Worm (Caenorhabditis elegans) whole organism, midembryonic: ENCODE measurements around the gene T24C12.1.
A peak's percentile ranks its signal among the peaks of the same experiment; 100 is the strongest.

Experiments
- T22C8.4 ChIP-seq: fragments of 200-800 bp; sonication (Bioruptor generic); IDR thresholded peaks from 2 replicates; pipeline ENCODE4 v1.3.6; 2022; ENCODE audit warnings: missing genetic modification characterization, missing compliant biosample characterization
- cog-1 ChIP-seq: sonication (generic microtip); optimal IDR thresholded peaks from 2 replicates; lab custom pipeline; 2016; ENCODE audit warnings: missing genetic modification characterization, missing compliant biosample characterization
- flt-1 ChIP-seq: fragments of 200-800 bp; sonication (Bioruptor generic); IDR thresholded peaks from 2 replicates; pipeline ENCODE4 v1.3.6; 2022; ENCODE audit warnings: missing genetic modification characterization, missing compliant biosample characterization
- klf-2 ChIP-seq: fragments of 200-800 bp; sonication (Bioruptor generic); conservative IDR thresholded peaks from 2 replicates; pipeline ENCODE4 v1.3.6; 2022; ENCODE audit warnings: missing genetic modification reagents, missing genetic modification characterization, missing compliant biosample characterization
- med-1 ChIP-seq: sonication (generic microtip); optimal IDR thresholded peaks from 2 replicates; lab custom pipeline; 2017; ENCODE audit warnings: missing genetic modification characterization, mild to moderate bottlenecking, missing compliant biosample characterization, antibody characterized with exemption, missing genetic modification reagents; ENCODE audit not compliant: insufficient read depth
- ref-1 ChIP-seq: fragments of 200-800 bp; sonication (Bioruptor generic); conservative IDR thresholded peaks from 2 replicates; pipeline ENCODE4 v1.3.6; 2022; ENCODE audit warnings: missing genetic modification reagents, missing genetic modification characterization, missing compliant biosample characterization
- tab-1 ChIP-seq: fragments of 200-800 bp; sonication (Bioruptor generic); IDR thresholded peaks from 2 replicates; pipeline ENCODE4 v1.3.6; 2022; ENCODE audit warnings: missing genetic modification characterization, missing compliant biosample characterization
- ztf-23 ChIP-seq: fragments of 200-800 bp; sonication (Bioruptor generic); IDR thresholded peaks from 2 replicates; pipeline ENCODE4 v1.3.6; 2022; ENCODE audit warnings: missing genetic modification reagents, missing genetic modification characterization, missing compliant biosample characterization
- ztf-29 ChIP-seq: fragments of 200-800 bp; sonication (Bioruptor generic); IDR thresholded peaks from 2 replicates; pipeline ENCODE4 v1.3.6; 2022; ENCODE audit warnings: missing genetic modification reagents, missing genetic modification characterization, missing compliant biosample characterization

The T24C12.1 gene

DNA sequence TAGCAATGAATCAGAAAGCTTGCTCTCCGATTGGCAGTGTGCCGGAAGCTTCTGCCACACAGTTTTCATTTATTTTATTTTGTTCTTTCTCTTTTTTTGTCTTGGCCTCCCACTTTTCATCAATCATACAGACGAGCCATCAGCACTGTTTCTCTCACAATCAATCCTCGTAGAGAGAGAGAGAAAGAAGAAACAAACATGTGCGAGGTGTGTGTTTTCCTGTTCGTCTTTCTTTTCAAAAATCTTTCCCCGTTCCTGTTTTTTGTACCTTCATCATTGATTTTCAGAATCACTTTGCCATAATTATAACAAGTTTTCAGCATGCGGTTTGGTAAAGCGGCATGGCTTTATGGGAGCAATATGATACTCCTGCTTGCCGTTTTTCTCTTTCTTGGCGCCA, at the start of gene T24C12.1:
Gene T24C12.1 (plus strand): TSS at position 301 of the 400 bp plus-strand sequence.
- TF ChIP-seq T22C8.4 (GFP tag; lab: Robert Waterston, UW) (no peak), flt-1 (GFP tag; lab: Robert Waterston, UW) (no peak), ref-1 (GFP tag; lab: Robert Waterston, UW) (no peak), med-1 (GFP tag; lab: Kevin White, UChicago) (no peak), klf-2 (GFP tag; lab: Robert Waterston, UW) (no peak), ztf-29 (no peak), tab-1 (GFP tag; lab: Robert Waterston, UW) (no peak), cog-1 (tag; lab: Kevin White, UChicago) (no peak)

DNA sequence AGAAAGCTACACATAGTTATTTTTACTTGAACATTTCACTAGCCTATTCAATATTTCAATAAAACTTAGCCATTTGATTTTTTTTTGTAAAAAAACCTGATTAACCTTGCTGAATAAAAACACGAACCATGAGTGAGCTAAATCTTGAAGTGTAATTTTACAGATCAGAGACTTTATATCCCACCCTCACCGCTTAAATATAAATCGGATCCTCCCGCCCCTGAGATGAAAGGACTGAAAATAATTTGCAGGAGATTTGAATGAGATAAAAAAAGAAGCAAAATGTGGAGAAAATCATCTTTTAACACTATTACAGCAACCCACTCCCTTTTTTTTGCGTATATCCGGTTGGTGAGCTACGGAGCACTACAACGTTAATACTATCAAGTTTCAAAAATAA, 49.2 kb upstream of the T24C12.1 start, which contains the start of gene npax-2:
Gene npax-2 (minus strand): TSS at position 101 of the 400 bp plus-strand sequence.
- TF ChIP-seq tab-1 (GFP tag; lab: Robert Waterston, UW) (no peak), med-1 (GFP tag; lab: Kevin White, UChicago) (no peak), ztf-29 (no peak), klf-2 (GFP tag; lab: Robert Waterston, UW) (no peak), ref-1 (GFP tag; lab: Robert Waterston, UW) (no peak), ztf-23 (GFP tag; lab: Robert Waterston, UW) (no peak), flt-1 (GFP tag; lab: Robert Waterston, UW) (no peak)

- TF ChIP-seq flt-1 (GFP tag; lab: Robert Waterston, UW) (no peak), T22C8.4 (GFP tag; lab: Robert Waterston, UW) (no peak), cog-1 (tag; lab: Kevin White, UChicago) (no peak)
Measured at ce11 chrX:2152062-2152461, 47.2 kb upstream of the T24C12.1 start.

DNA sequence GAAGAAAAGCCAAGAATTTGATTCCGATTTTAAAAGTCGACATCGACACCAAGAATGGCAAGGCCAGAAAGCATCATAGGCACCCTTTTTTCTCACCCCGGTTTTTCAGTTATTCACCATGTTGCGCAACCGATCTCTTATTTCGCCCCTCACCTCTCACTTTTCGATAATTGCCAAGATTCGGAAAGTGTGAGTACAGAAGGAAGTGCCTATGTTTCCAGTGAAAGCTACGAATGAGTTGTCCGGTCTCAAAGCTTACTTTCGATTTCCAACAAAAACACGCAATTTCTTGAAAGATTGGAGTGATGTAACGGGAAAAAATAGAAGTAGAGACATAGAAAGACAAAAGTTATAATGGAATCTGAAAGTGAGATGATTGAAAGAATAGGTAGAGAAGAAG, 45.5 kb upstream of the T24C12.1 start:
- TF ChIP-seq tab-1 (GFP tag; lab: Robert Waterston, UW): no peak
- TF ChIP-seq flt-1 (GFP tag; lab: Robert Waterston, UW): no peak
- no peak for TF ChIP-seq ztf-23 (GFP tag; lab: Robert Waterston, UW)
- no peak for TF ChIP-seq ref-1 (GFP tag; lab: Robert Waterston, UW)
- no peak for TF ChIP-seq cog-1 (tag; lab: Kevin White, UChicago)
- no peak for TF ChIP-seq T22C8.4 (GFP tag; lab: Robert Waterston, UW)
- TF ChIP-seq klf-2 (GFP tag; lab: Robert Waterston, UW): no peak
- no peak for TF ChIP-seq ztf-29
- TF ChIP-seq med-1 (GFP tag; lab: Kevin White, UChicago): no peak

ce11 chrX:2157855-2158254, 41.4 kb upstream of the T24C12.1 start:
- TF ChIP-seq cog-1 (tag; lab: Kevin White, UChicago): no peak
- TF ChIP-seq ztf-23 (GFP tag; lab: Robert Waterston, UW): no peak
- no peak for TF ChIP-seq tab-1 (GFP tag; lab: Robert Waterston, UW)
- no peak for TF ChIP-seq klf-2 (GFP tag; lab: Robert Waterston, UW)
- TF ChIP-seq flt-1 (GFP tag; lab: Robert Waterston, UW): no peak
- no peak for TF ChIP-seq med-1 (GFP tag; lab: Kevin White, UChicago)

ce11 chrX:2163084-2163483, 36.2 kb upstream of the T24C12.1 start, which contains the start of gene pdf-2:
pdf-2 (plus strand) TSS chrX:2163384.
- TF ChIP-seq ref-1 (GFP tag; lab: Robert Waterston, UW) (no peak), flt-1 (GFP tag; lab: Robert Waterston, UW) (no peak), ztf-29 (no peak), tab-1 (GFP tag; lab: Robert Waterston, UW) (no peak), cog-1 (tag; lab: Kevin White, UChicago) (no peak), ztf-23 (GFP tag; lab: Robert Waterston, UW) (no peak), T22C8.4 (GFP tag; lab: Robert Waterston, UW) (no peak), med-1 (GFP tag; lab: Kevin White, UChicago) (no peak), klf-2 (GFP tag; lab: Robert Waterston, UW) (no peak)

ce11 chrX:2164751-2165150, 34.5 kb upstream of the T24C12.1 start, which contains the start of gene F48B9.3:
F48B9.3 (plus strand) TSS chrX:2165051.
- no peak for TF ChIP-seq ref-1 (GFP tag; lab: Robert Waterston, UW)
- TF ChIP-seq ztf-29: no peak
- TF ChIP-seq cog-1 (tag; lab: Kevin White, UChicago): no peak
- TF ChIP-seq tab-1 (GFP tag; lab: Robert Waterston, UW): no peak
- TF ChIP-seq T22C8.4 (GFP tag; lab: Robert Waterston, UW): no peak
- TF ChIP-seq flt-1 (GFP tag; lab: Robert Waterston, UW): no peak
- TF ChIP-seq ztf-23 (GFP tag; lab: Robert Waterston, UW): no peak
- TF ChIP-seq klf-2 (GFP tag; lab: Robert Waterston, UW): no peak
- no peak for TF ChIP-seq med-1 (GFP tag; lab: Kevin White, UChicago)

DNA sequence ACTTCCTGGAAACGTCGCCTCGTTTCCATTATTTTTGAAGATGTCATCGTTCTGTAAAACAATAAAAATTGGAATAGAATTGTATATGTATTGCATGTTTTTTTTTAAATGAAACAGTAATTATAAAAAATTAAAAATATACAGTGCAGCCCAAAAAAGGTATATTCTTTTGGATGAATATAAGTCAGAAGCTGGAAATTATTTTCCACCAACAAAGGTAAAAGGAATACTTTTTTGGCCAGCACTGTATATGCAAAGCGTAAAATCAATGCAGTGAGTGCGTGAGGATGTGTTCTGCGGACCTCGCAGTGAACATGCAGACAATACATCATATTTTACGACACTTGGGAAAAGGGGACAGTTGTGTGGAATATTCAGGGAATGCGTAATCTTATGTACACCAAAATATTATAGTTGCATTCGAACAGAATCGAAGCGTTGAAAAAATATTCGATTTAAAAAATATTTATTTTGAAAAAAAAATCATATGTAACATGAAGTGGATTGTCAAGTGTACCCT, 22.8 kb upstream of the T24C12.1 start, which contains the start of gene F48B9.8:
Gene F48B9.8 (minus strand): TSS at position 51 of the 520 bp plus-strand sequence.
- no peak for TF ChIP-seq flt-1 (GFP tag; lab: Robert Waterston, UW)
- TF ChIP-seq T22C8.4 (GFP tag; lab: Robert Waterston, UW): peak; percentile 32; the same call in 1 of the 2 replicates

DNA sequence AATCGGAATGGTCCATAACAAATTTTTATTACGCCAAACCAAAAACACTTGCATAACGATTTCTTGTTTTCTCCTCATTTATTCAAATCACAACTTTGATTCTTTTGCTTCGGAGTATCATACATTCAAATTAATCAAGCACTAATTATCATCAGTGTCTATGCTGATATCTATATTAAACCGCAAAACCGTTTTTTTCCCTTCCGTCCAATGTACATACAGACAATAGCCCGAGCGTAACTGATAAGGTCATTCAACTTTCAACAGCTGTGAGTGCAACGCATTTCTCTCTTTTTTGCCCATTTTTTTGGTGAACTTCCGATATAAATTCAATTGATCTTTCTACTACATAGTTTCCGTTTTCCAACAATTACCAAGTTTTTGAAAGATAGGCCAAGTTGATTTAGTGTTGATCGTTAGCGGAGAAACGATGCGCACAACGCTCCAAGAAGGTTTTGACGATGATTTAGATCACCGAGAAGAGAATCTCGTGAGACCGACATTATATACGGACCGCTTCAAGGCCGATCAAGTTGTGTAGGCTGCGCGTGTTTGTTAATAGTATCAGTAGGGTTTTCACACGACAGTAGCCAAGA, 21.4 kb upstream of the T24C12.1 start:
- TF ChIP-seq ztf-29 (no peak), tab-1 (GFP tag; lab: Robert Waterston, UW) (no peak), T22C8.4 (GFP tag; lab: Robert Waterston, UW) (no peak), cog-1 (tag; lab: Kevin White, UChicago) (no peak), ref-1 (GFP tag; lab: Robert Waterston, UW) (no peak), klf-2 (GFP tag; lab: Robert Waterston, UW) (no peak), ztf-23 (GFP tag; lab: Robert Waterston, UW) (no peak), med-1 (GFP tag; lab: Kevin White, UChicago) (no peak), flt-1 (GFP tag; lab: Robert Waterston, UW) (no peak)
